Worm (Caenorhabditis elegans): ENCODE data around the gene hmg-11.

ce11 chrII:4667572-4667971, 5.3 kb upstream of the hmg-11 start, which contains the start of gene fut-5:
- no peak for TF ChIP-seq tbx-37 (GFP tag; conservative IDR thresholded peaks at IDR 0.05)
- TF ChIP-seq F13C5.2 (tag; optimal IDR thresholded peaks at IDR 0.05), result no peak
